Comparison of ENCODE assay signal across 5 fruit fly cellular contexts in genomic region chr2L:14207593-14208236, dm6.
TF ChIP-seq lines count a peak whose summit lies in the region.

No protein-coding gene starts in this region.

- no peak for TF ChIP-seq CTCF in whole organism, embryonic (GFP tag; optimal IDR thresholded peaks at IDR 0.05; lab: Kevin White, UChicago)

TF ChIP-seq in whole organism, 6 proteins besides CTCF, POLR2A, EP300 and RAD21:
- peak; percentile 69 to 95 for TF ChIP-seq EcR (GFP tag; optimal IDR thresholded peaks at IDR 0.05; lab: Kevin White, UChicago)
- TF ChIP-seq CG8478 (optimal IDR thresholded peaks at IDR 0.05; lab: Kevin White, UChicago): no peak

TF ChIP-seq in whole organism, embryonic, 481 proteins besides CTCF, POLR2A, EP300 and RAD21:
- TF ChIP-seq fu2 (GFP tag; optimal IDR thresholded peaks at IDR 0.05; lab: Kevin White, UChicago) (no peak), z (GFP tag; IDR thresholded peaks at IDR 0.05; lab: Robert Waterston, UW) (no peak), CG1529 (GFP tag; optimal IDR thresholded peaks at IDR 0.05; lab: Kevin White, UChicago) (no peak), CG30403 (GFP tag; optimal IDR thresholded peaks at IDR 0.05; lab: Kevin White, UChicago) (no peak), CG11560 (tag; IDR thresholded peaks at IDR 0.05; lab: Robert Waterston, UW) (no peak), CG7372 (GFP tag; IDR thresholded peaks at IDR 0.05; lab: Robert Waterston, UW) (peak; percentile 48; the same call in 1 of the 2 replicates), CG4360 (GFP tag; IDR thresholded peaks at IDR 0.05; lab: Robert Waterston, UW) (peak; percentile 58), lola (GFP tag; optimal IDR thresholded peaks at IDR 0.05; lab: Kevin White, UChicago) (no peak), Bgb (GFP tag; IDR thresholded peaks at IDR 0.05; lab: Robert Waterston, UW; ENCODE audit: partially characterized antibody) (no peak), eve (GFP tag; optimal IDR thresholded peaks at IDR 0.05; lab: Kevin White, UChicago) (peak in 1 of 2 experiments; percentile 53), cas (GFP tag; IDR thresholded peaks at IDR 0.05; lab: Robert Waterston, UW) (no peak), CG9609 (GFP tag; optimal IDR thresholded peaks at IDR 0.05; lab: Kevin White, UChicago) (no peak), bsh (GFP tag; optimal IDR thresholded peaks at IDR 0.05; lab: Kevin White, UChicago) (no peak)

TF ChIP-seq in whole organism, prepupa, 60 proteins besides CTCF, POLR2A, EP300 and RAD21:
- TF ChIP-seq esn (GFP tag; optimal IDR thresholded peaks at IDR 0.05; lab: Kevin White, UChicago) (no peak), Lpt (GFP tag; optimal IDR thresholded peaks at IDR 0.05; lab: Kevin White, UChicago) (peak; percentile 52), Blimp-1 (GFP tag; optimal IDR thresholded peaks at IDR 0.05; lab: Kevin White, UChicago) (peak; percentile 20), eg (GFP tag; IDR thresholded peaks at IDR 0.05; lab: Robert Waterston, UW) (0 out of 3 replicates have a peak, but pooled peaks have one; percentile 16)

TF ChIP-seq in whole organism, pupa, 21 proteins besides CTCF, POLR2A, EP300 and RAD21:
- no peak for TF ChIP-seq CG10348 (GFP tag; IDR thresholded peaks at IDR 0.05; lab: Robert Waterston, UW)
- TF ChIP-seq CG9948 (tag; optimal IDR thresholded peaks at IDR 0.05; lab: Kevin White, UChicago): no peak
- no peak for TF ChIP-seq Pif1B (GFP tag; optimal IDR thresholded peaks at IDR 0.05; lab: Kevin White, UChicago)
- no peak for TF ChIP-seq fd96Ca (GFP tag; IDR thresholded peaks at IDR 0.05; lab: Robert Waterston, UW)
- TF ChIP-seq CG4496 (GFP tag; IDR thresholded peaks at IDR 0.05; lab: Robert Waterston, UW): no peak
- TF ChIP-seq EcR (GFP tag; optimal IDR thresholded peaks at IDR 0.05; lab: Kevin White, UChicago): peak; percentile 96
- no peak for TF ChIP-seq CG14655 (GFP tag; optimal IDR thresholded peaks at IDR 0.05; lab: Kevin White, UChicago)
- TF ChIP-seq gl (tag; optimal IDR thresholded peaks at IDR 0.05; lab: Kevin White, UChicago): no peak
TF ChIP-seq in whole organism, pupa: peak in this region for 1.

TF ChIP-seq in whole organism, wandering third instar larva, 38 proteins besides CTCF, POLR2A, EP300 and RAD21:
- no peak for TF ChIP-seq dsf (GFP tag; optimal IDR thresholded peaks at IDR 0.05; lab: Kevin White, UChicago; ENCODE audit: borderline replicate concordance)
- peak; percentile 24 for TF ChIP-seq CrebA (GFP tag; optimal IDR thresholded peaks at IDR 0.05; lab: Kevin White, UChicago; ENCODE audit: borderline replicate concordance)
- peak in 1 of 2 experiments; percentile 13 for TF ChIP-seq dl (GFP tag; optimal IDR thresholded peaks at IDR 0.05; lab: Kevin White, UChicago; ENCODE audit: insufficient read depth in 1 of 2, partially characterized antibody in 2 of 2)
- TF ChIP-seq woc (GFP tag; optimal IDR thresholded peaks at IDR 0.05; lab: Kevin White, UChicago): no peak
- no peak for TF ChIP-seq sage (GFP tag; optimal IDR thresholded peaks at IDR 0.05; lab: Kevin White, UChicago)
- peak; percentile 82 for TF ChIP-seq Vsx2 (GFP tag; optimal IDR thresholded peaks at IDR 0.05; lab: Kevin White, UChicago; ENCODE audit: partially characterized antibody)
- TF ChIP-seq Dif (GFP tag; optimal IDR thresholded peaks at IDR 0.05; lab: Kevin White, UChicago; ENCODE audit: partially characterized antibody): peak; percentile 62
- no peak for TF ChIP-seq Abd-B (GFP tag; optimal IDR thresholded peaks at IDR 0.05; lab: Kevin White, UChicago)
